Worm (Caenorhabditis elegans): ENCODE results near the gene clec-134.

Gene clec-134

DNA sequence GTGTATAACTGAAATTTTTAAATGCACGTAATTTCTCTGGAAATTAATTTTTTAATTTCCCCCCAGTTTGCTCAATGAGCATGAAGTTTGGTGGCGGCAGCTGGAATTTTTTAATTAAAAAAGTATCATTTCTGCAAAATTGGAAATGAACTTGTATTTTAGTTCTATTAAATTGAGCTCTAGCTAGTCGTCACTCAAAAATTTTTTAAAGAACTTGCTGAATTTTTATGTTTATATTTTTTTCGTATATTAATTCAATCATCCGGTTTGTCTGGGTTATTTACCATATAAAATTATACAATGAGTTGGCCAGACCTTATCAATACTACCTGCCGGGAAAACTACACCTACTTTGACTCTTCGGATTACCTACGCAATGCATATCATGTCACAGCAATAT is 1.9 kb downstream of the clec-134 start, which contains the start of gene srh-59:
TSS of gene srh-59 (plus strand) at position 301 of the 400 bp plus-strand sequence.
- TF ChIP-seq nhr-85 (tag) (no peak), unc-62 (GFP tag; optimal IDR thresholded peaks at IDR 0.05) (no peak)

DNA sequence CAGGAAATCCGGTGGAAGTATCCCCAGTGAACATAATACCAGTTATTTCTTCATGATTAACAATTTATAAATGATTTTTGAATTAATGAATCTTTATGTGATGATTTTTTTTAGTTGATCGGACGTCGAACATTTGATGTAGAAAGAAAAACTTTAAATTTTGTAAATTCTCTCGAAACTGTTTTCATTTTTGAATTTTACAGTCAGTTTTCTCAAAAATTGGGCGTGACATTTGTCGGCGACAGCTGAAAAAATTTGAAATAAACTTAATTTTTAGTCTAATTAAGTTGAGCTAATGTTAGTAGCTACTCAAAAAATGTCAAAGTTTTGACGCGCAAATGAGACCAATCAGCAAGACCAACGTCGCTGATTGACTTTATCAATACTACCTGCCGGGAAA is 3.5 kb downstream of the clec-134 start, which contains the start of gene srh-60:
TSS of gene srh-60 (plus strand) at position 301 of the 400 bp plus-strand sequence.
- TF ChIP-seq elt-3 (tag; optimal IDR thresholded peaks at IDR 0.05), result no peak
- TF ChIP-seq snu-23 (GFP tag; optimal IDR thresholded peaks at IDR 0.05), result no peak
- TF ChIP-seq alr-1 (tag; optimal IDR thresholded peaks at IDR 0.05; ENCODE audit: borderline replicate concordance), result no peak
- no peak for TF ChIP-seq ceh-63 (GFP tag; optimal IDR thresholded peaks at IDR 0.05)
- no peak for TF ChIP-seq efl-1 (optimal IDR thresholded peaks at IDR 0.05)
- no peak for TF ChIP-seq efl-1 (GFP tag; optimal IDR thresholded peaks at IDR 0.05 in 1 of 2)
- TF ChIP-seq unc-130 (tag; optimal IDR thresholded peaks at IDR 0.05), result no peak
- TF ChIP-seq lin-15B (tag; optimal IDR thresholded peaks at IDR 0.05), result no peak
- no peak for TF ChIP-seq sup-37 (GFP tag; optimal IDR thresholded peaks at IDR 0.05)
- TF ChIP-seq ceh-8 (GFP tag; optimal IDR thresholded peaks at IDR 0.05), result no peak
- TF ChIP-seq dsc-1 (tag; optimal IDR thresholded peaks at IDR 0.05), result no peak
- no peak for TF ChIP-seq aly-2 (tag; optimal IDR thresholded peaks at IDR 0.05)
- no peak for TF ChIP-seq ceh-88 (GFP tag; IDR thresholded peaks at IDR 0.05)
- no peak for TF ChIP-seq isw-1 (GFP tag; IDR thresholded peaks at IDR 0.05)
- TF ChIP-seq sox-4 (tag; optimal IDR thresholded peaks at IDR 0.05), result no peak
- TF ChIP-seq lsy-2 (tag; optimal IDR thresholded peaks at IDR 0.05), result no peak
- TF ChIP-seq mef-2 (tag; optimal IDR thresholded peaks at IDR 0.05), result no peak
- TF ChIP-seq lin-39 (tag; optimal IDR thresholded peaks at IDR 0.05), result no peak
- TF ChIP-seq nhr-20 (tag; optimal IDR thresholded peaks at IDR 0.05), result no peak
- no peak for TF ChIP-seq fos-1 (tag; optimal IDR thresholded peaks at IDR 0.05)
- TF ChIP-seq nhr-76 (tag; optimal IDR thresholded peaks at IDR 0.05), result no peak

DNA sequence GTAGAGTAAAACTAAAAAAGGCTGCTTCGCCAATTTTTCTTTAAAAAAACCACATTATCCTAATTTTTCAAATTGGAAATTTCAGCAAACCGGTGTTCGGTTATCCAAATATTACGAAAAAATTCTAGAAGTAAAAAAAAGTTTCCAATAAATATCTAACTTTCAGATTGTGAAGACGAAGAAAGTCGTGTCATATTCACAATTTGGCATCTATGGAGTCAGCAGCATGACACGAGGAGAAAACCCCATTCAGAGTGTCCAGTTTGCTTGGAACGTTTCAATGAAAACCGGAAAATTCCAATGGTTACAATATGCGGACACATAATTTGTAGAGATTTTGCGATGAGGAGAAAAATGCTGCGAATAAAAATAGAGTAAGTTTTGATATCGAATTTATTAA is 15.5 kb downstream of the clec-134 start, which contains the start of gene Y49F6A.12:
TSS of gene Y49F6A.12 (plus strand) at position 301 of the 400 bp plus-strand sequence.
- TF ChIP-seq nhr-84 (tag; optimal IDR thresholded peaks at IDR 0.05) (no peak), fkh-8 (tag; optimal IDR thresholded peaks at IDR 0.05) (no peak), aly-2 (tag; optimal IDR thresholded peaks at IDR 0.05) (no peak), irx-1 (tag; optimal IDR thresholded peaks at IDR 0.05) (no peak), nhr-76 (tag; optimal IDR thresholded peaks at IDR 0.05) (no peak)

- TF ChIP-seq ceh-8 (GFP tag; optimal IDR thresholded peaks at IDR 0.05) (no peak), ztf-11 (tag; optimal IDR thresholded peaks at IDR 0.05) (no peak), irx-1 (tag; optimal IDR thresholded peaks at IDR 0.05) (no peak), pax-3 (tag; optimal IDR thresholded peaks at IDR 0.05) (no peak), ztf-4 (tag; optimal IDR thresholded peaks at IDR 0.05) (no peak), blmp-1 (tag; optimal IDR thresholded peaks at IDR 0.05) (no peak), rnt-1 (tag; optimal IDR thresholded peaks at IDR 0.05) (no peak)
Measured at ce11 chrII:3598721-3599120, 18.9 kb downstream of the clec-134 start, which contains the start of gene Y49F6A.11. TSS of gene Y49F6A.11 (minus strand) at chrII:3598821.

DNA sequence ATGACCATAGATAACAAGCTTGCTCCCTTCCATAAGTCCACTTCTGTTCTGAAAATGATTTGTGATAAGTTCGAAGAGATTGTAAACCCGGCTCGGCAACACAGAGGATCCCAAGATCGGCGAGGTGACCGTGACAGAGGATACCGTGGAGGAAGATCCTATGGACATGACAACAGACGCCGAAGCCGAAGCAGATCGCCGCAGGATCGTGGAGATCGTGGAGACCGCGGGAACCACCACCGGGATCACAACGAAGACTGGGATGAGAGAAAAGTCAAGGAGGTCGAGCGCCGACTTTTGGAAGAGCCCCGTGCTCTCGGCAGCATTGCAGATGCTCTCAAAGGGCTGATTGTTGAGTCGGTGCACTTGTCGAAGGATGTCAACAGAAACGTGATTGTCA is 24.7 kb downstream of the clec-134 start:
- TF ChIP-seq snu-23 (GFP tag; optimal IDR thresholded peaks at IDR 0.05) (no peak), ztf-11 (tag; optimal IDR thresholded peaks at IDR 0.05) (no peak), unc-130 (tag; optimal IDR thresholded peaks at IDR 0.05) (no peak)

ce11 chrII:3609764-3610163 is 29.9 kb downstream of the clec-134 start, which contains the start of gene Y49F6A.5:
TSS of gene Y49F6A.5 (minus strand) at chrII:3609864.
- TF ChIP-seq nhr-85 (tag) (no peak), fos-1 (tag; optimal IDR thresholded peaks at IDR 0.05) (no peak), jun-1 (tag; optimal IDR thresholded peaks at IDR 0.05) (no peak), mdl-1 (tag; optimal IDR thresholded peaks at IDR 0.05) (no peak), nhr-90 (tag; optimal IDR thresholded peaks at IDR 0.05; ENCODE audit: poor library complexity) (no peak), lin-14 (GFP tag; optimal IDR thresholded peaks at IDR 0.05) (no peak), F16B12.6 (tag; optimal IDR thresholded peaks at IDR 0.05) (no peak), sox-4 (tag; optimal IDR thresholded peaks at IDR 0.05) (no peak), rnt-1 (tag; optimal IDR thresholded peaks at IDR 0.05) (no peak), lin-39 (tag; optimal IDR thresholded peaks at IDR 0.05) (no peak), egl-13 (tag; optimal IDR thresholded peaks at IDR 0.05) (no peak)

Measured in whole organism, L1 larva.